Fruit fly (Drosophila melanogaster): Measurements from ENCODE around the gene CG9168.

CG9168 gene

dm6 chr3L:1368201-1368617, 42.6 kb upstream of the CG9168 start (continued):
- TF ChIP-seq CG5180 (GFP tag; optimal IDR thresholded peaks at IDR 0.05) = peak; percentile 96
- TF ChIP-seq CG31365 (tag; optimal IDR thresholded peaks at IDR 0.05) = peak; percentile 41
- peak; percentile 96 for TF ChIP-seq Xrp1 (GFP tag; IDR thresholded peaks at IDR 0.05)
- no peak for TF ChIP-seq knrl (GFP tag; IDR thresholded peaks at IDR 0.05; ENCODE audit: partially characterized antibody)
- TF ChIP-seq ATbp (GFP tag; optimal IDR thresholded peaks at IDR 0.05) = peak; percentile 60
- TF ChIP-seq Hr3 (GFP tag; optimal IDR thresholded peaks at IDR 0.05) = peak; percentile 74
- TF ChIP-seq CG32532 (GFP tag; IDR thresholded peaks at IDR 0.05) = peak; percentile 90
- peak; percentile 92 for TF ChIP-seq ci (GFP tag; IDR thresholded peaks at IDR 0.05)
- TF ChIP-seq CG7745 (tag; optimal IDR thresholded peaks at IDR 0.05) = peak; percentile 40
- peak; percentile 81 for TF ChIP-seq lilli (GFP tag; optimal IDR thresholded peaks at IDR 0.05)
- TF ChIP-seq Meics (GFP tag; optimal IDR thresholded peaks at IDR 0.05) = peak; percentile 80
- TF ChIP-seq mam (GFP tag; optimal IDR thresholded peaks at IDR 0.05) = peak; percentile 88
- TF ChIP-seq grn (GFP tag; optimal IDR thresholded peaks at IDR 0.05) = peak; percentile 34
- peak; percentile 46 for TF ChIP-seq D19B (GFP tag; optimal IDR thresholded peaks at IDR 0.05)
- TF ChIP-seq nom (GFP tag; optimal IDR thresholded peaks at IDR 0.05) = no peak
- peak; percentile 96 for TF ChIP-seq CG8765 (GFP tag; IDR thresholded peaks at IDR 0.05)
- no peak for TF ChIP-seq nerfin-2 (GFP tag; IDR thresholded peaks at IDR 0.05; ENCODE audit: partially characterized antibody)
- peak; percentile 82 for TF ChIP-seq CG9215 (GFP tag; IDR thresholded peaks at IDR 0.05)
- peak; percentile 97 for TF ChIP-seq CG4404 (GFP tag; IDR thresholded peaks at IDR 0.05)
- peak; percentile 55 for TF ChIP-seq CG6254 (GFP tag; optimal IDR thresholded peaks at IDR 0.05)
- TF ChIP-seq dati (GFP tag; IDR thresholded peaks at IDR 0.05) = peak; percentile 59; the same call in 1 of the 2 replicates
- peak; percentile 71; the same call in 1 of the 2 replicates for TF ChIP-seq CG11696 (GFP tag; IDR thresholded peaks at IDR 0.05)
- TF ChIP-seq tll (GFP tag; optimal IDR thresholded peaks at IDR 0.05) = peak; percentile 21 to 80
- TF ChIP-seq B-H2 (GFP tag; optimal IDR thresholded peaks at IDR 0.05) = no peak
- no peak for TF ChIP-seq Sry-β (GFP tag; optimal IDR thresholded peaks at IDR 0.05)
- TF ChIP-seq cwo (GFP tag; optimal IDR thresholded peaks at IDR 0.05) = peak; percentile 80
- peak; percentile 84 for TF ChIP-seq CG2889 (GFP tag; IDR thresholded peaks at IDR 0.05)
- TF ChIP-seq ems (GFP tag; optimal IDR thresholded peaks at IDR 0.05) = peak; percentile 76
- peak; percentile 39 for TF ChIP-seq Atf3 (GFP tag; optimal IDR thresholded peaks at IDR 0.05)
- peak; percentile 75 for TF ChIP-seq jumu (GFP tag; optimal IDR thresholded peaks at IDR 0.05)
- peak; percentile 36 for TF ChIP-seq Max (GFP tag; optimal IDR thresholded peaks at IDR 0.05)
- peak; percentile 70 for TF ChIP-seq CG12942 (GFP tag; optimal IDR thresholded peaks at IDR 0.05)
- TF ChIP-seq bbx (GFP tag; IDR thresholded peaks at IDR 0.05; ENCODE audit: partially characterized antibody) = no peak
- peak; percentile 71 for TF ChIP-seq grau (tag; optimal IDR thresholded peaks at IDR 0.05)
- TF ChIP-seq CG8944 (GFP tag; optimal IDR thresholded peaks at IDR 0.05) = peak; percentile 70
- peak; percentile 59 for TF ChIP-seq Dip3 (GFP tag; optimal IDR thresholded peaks at IDR 0.05)
- peak; percentile 9 for TF ChIP-seq Lhr (GFP tag; optimal IDR thresholded peaks at IDR 0.05)
- peak; percentile 93 for TF ChIP-seq Gug (GFP tag; IDR thresholded peaks at IDR 0.05)
- TF ChIP-seq CG17328 (GFP tag; IDR thresholded peaks at IDR 0.05) = peak; percentile 90
- TF ChIP-seq CG7928 (GFP tag; optimal IDR thresholded peaks at IDR 0.05) = peak; percentile 20
- TF ChIP-seq tio (GFP tag; optimal IDR thresholded peaks at IDR 0.05) = peak; percentile 54
- TF ChIP-seq Lim3 (GFP tag; IDR thresholded peaks at IDR 0.05) = no peak
- peak; percentile 52 for TF ChIP-seq Blimp-1 (GFP tag; optimal IDR thresholded peaks at IDR 0.05)
- TF ChIP-seq sqz (GFP tag; optimal IDR thresholded peaks at IDR 0.05) = peak; percentile 24
- peak; percentile 74 to 76 for TF ChIP-seq Pdp1 (GFP tag; optimal IDR thresholded peaks at IDR 0.05)
- peak; percentile 75 for TF ChIP-seq az2 (GFP tag; optimal IDR thresholded peaks at IDR 0.05)
- peak; percentile 81 for TF ChIP-seq sim (GFP tag; IDR thresholded peaks at IDR 0.05)
- TF ChIP-seq gem (tag; optimal IDR thresholded peaks at IDR 0.05) = peak; percentile 84
- TF ChIP-seq Atf-2 (GFP tag; optimal IDR thresholded peaks at IDR 0.05) = peak; percentile 61
- TF ChIP-seq eyg (GFP tag; optimal IDR thresholded peaks at IDR 0.05) = peak; percentile 57

Measured in whole organism, embryonic.